Worm (Caenorhabditis elegans) whole organism, dauer: ENCODE results near the gene ida-1.

Source experiments
- unc-62 ChIP-seq: sonication (generic microtip); optimal IDR thresholded peaks from 2 replicates; lab custom pipeline; 2017; ENCODE audit warnings: missing biosample characterization, missing genetic modification reagents, missing genetic modification characterization

The ida-1 gene

ce11 chrIII:5719832-5720194 lies 35.5 kb upstream of the ida-1 start:
- TF ChIP-seq unc-62 (GFP tag; lab: Kevin White, UChicago), result no peak

DNA sequence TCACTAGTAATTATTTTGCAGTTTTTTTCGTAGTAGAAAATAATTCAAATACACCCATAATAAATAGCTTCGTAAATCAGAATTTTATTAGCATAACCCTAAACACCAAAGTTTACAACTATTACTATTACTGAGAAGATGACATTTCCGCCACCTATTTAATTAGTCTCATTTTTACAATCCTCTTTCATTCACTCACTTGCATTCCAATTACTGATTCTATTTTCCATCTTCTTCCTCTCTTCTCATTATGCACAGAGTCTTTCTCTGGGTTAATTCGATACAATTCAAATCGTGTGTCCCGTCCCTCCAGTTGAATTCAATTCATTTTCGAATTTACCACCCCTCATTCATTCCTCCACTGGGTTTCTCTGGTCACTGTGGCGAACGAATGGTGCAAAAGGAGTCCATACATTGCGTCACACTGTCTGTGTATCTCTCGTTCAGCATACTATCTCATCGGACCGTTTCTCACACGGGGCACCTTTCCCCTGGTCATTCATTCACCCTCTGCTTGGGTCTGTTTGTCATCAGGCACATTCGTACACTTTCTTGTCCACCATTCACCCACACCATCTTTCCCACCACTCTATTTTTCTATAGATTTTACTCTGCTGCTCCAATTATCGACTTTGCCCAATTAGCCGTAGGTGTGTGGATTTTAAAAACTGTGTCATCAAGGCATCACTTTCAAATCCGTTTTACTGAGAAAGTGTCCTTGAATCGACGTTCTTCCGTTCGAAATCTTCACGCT lies 34.9 kb upstream of the ida-1 start:
- TF ChIP-seq unc-62 (GFP tag; lab: Kevin White, UChicago), result no peak

- TF ChIP-seq unc-62 (GFP tag; lab: Kevin White, UChicago), result no peak
Observed at ce11 chrIII:5721488-5721887, 33.9 kb upstream of the ida-1 start.

DNA sequence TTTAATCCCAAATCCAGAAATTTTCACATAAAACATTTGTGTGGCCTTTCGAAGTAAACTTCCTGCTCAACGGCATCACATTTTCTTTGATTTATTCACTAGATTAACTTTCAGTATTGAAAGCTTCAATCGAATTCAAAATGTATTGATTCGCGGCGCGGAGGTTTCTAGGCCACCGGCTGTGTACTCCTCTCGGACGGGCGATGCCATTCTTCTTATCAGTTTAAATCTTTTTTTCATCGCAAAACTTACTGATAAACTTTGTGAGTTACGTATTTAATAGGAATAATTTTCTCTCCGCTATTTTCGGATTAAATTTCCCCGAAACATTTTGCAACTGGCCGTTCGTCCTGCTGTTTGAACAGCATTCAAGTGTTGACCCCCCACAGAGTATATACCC lies 33.5 kb upstream of the ida-1 start:
- TF ChIP-seq unc-62 (GFP tag; lab: Kevin White, UChicago), result no peak

DNA sequence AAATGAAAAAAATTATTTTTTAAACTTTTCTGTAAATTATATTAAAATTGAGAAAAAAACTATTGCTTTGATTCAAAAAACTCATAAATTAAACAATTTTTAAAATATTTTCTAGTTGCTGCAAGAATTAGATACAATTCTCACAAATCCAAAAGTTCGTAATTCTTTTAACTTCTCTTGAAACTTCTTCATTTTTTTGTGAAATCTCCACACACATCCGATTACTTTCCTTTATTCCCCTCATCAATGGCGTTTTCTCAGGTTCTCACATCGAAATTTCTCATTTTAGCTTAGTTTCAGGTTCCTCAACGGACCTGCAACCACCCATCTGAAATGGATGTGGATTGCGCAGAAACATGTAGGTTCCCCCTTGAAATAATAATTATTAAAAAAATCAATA lies 32.8 kb upstream of the ida-1 start, which contains the start of gene wrm-1:
Gene wrm-1 (plus strand): TSS at position 301 of the 400 bp plus-strand sequence.
- TF ChIP-seq unc-62 (GFP tag; lab: Kevin White, UChicago), result no peak

- no peak for TF ChIP-seq unc-62 (GFP tag; lab: Kevin White, UChicago)
Observed at ce11 chrIII:5727827-5728226, 27.5 kb upstream of the ida-1 start, which contains the start of gene egg-1. Gene egg-1 (plus strand): TSS chrIII:5728180.

ce11 chrIII:5729367-5729766 lies 26.0 kb upstream of the ida-1 start:
- no peak for TF ChIP-seq unc-62 (GFP tag; lab: Kevin White, UChicago)

DNA sequence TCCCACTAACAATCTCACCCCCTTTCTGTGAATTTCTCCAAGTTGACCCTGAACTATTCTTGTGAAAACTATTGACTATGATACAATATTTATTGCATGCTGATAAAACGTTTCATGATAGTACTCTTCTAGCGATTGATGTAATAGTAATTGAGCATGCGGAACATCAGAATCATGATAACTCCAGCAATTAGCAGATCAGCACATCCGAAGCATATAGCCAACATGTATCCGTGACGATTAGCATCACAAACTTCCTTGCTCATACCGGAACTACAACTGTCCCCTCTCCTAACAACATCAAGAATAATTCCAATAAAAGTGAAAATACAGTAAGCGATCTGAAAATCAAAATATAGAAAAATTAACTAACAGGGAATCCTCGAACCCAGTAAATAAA lies 25.3 kb upstream of the ida-1 start:
- no peak for TF ChIP-seq unc-62 (GFP tag; lab: Kevin White, UChicago)

DNA sequence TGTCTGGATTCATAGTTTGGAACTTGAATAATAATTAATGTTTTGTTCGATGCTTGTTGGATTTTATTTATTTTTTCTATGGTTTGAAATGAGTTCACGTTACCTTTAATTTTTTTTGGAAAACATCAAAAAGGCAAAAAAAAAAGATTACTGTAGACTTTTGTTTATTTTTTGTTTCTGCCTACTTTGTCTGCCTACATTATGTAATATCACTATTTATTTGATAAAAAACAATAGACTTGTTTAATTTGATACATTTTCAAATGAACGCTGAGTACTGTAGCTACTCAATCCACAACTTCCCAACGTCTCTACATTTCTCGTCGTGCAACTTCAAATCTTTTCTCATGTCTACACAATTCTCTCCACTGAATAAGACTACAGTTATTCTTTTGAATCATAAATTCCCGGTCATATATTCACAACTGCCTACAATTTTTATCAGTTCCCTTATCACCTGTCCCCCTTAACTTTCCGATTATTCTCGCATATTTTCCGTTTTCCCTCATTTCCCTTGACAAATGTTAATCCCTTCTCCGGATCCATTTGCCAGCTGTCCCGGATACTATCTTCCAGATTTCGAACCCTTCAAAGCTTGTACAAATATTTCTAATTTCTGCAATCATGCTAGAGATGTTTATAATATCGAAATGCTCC lies 24.2 kb upstream of the ida-1 start, which contains the start of the genes B0244.9 and B0244.7:
Gene B0244.9 (minus strand): TSS at position 51 of the 657 bp plus-strand sequence.
Gene B0244.7 (plus strand): TSS at position 522 of the 657 bp plus-strand sequence.
- TF ChIP-seq unc-62 (GFP tag; lab: Kevin White, UChicago), result no peak

- TF ChIP-seq unc-62 (GFP tag; lab: Kevin White, UChicago), result no peak
Observed at ce11 chrIII:5732925-5733324, 22.4 kb upstream of the ida-1 start, which contains the start of gene B0244.17. Gene B0244.17 (plus strand): TSS chrIII:5733225.

ce11 chrIII:5734328-5734727 lies 21.0 kb upstream of the ida-1 start:
- no peak for TF ChIP-seq unc-62 (GFP tag; lab: Kevin White, UChicago)

ce11 chrIII:5734905-5735304 lies 20.4 kb upstream of the ida-1 start, which contains the start of gene B0244.10:
Gene B0244.10 (plus strand): TSS chrIII:5735158.
- no peak for TF ChIP-seq unc-62 (GFP tag; lab: Kevin White, UChicago)

DNA sequence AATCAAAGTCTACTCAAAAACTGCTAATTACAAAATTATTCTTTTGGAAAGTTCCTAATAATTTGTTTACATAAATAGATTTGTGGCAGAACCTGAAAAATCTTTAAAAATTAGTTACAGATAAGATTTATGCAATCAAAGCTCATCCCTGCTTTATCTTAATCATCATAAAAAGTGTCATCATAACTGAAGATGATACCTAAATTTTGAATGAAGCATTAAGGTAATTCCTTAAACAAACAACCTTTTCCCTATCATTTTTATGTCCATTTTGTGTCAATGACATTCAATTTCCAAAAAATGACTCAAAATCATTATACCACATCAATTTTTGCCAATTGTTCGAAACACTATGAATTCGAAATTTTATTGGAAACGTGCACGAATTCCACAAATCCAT lies 17.6 kb upstream of the ida-1 start, which contains the start of gene B0244.6:
Gene B0244.6 (plus strand): TSS at position 301 of the 400 bp plus-strand sequence.
- TF ChIP-seq unc-62 (GFP tag; lab: Kevin White, UChicago), result no peak

ce11 chrIII:5740666-5741065 lies 14.7 kb upstream of the ida-1 start, which contains the start of gene B0244.16:
Gene B0244.16 (plus strand): TSS chrIII:5740966.
- no peak for TF ChIP-seq unc-62 (GFP tag; lab: Kevin White, UChicago)

DNA sequence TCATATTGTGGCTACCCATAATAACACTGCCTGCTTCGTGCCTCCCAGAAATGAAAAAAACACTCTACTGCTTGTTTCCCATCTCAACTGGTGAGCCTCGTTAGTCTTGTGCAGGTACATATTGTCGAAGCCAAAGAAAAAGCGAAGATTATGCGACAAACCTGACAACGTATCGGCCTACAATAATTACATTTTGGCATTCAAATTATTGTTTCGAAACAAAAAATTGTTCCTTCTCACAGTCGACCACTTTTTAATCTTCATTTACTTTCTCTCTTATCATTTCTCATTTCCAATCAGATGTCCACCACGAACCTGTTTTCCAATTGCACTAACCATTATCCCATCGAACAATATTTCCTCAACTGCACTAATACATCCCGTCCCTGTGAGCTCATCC lies 12.3 kb upstream of the ida-1 start, which contains the start of gene B0244.15:
Gene B0244.15 (plus strand): TSS at position 301 of the 400 bp plus-strand sequence.
- no peak for TF ChIP-seq unc-62 (GFP tag; lab: Kevin White, UChicago)

- no peak for TF ChIP-seq unc-62 (GFP tag; lab: Kevin White, UChicago)
Observed at ce11 chrIII:5744579-5744978, 10.8 kb upstream of the ida-1 start, which contains the start of gene B0244.5. Gene B0244.5 (plus strand): TSS chrIII:5744879.
